Fruit fly (Drosophila melanogaster) whole organism, embryonic: ENCODE data around the gene CG42449.

Experiments
- Adf1 ChIP-seq: fragments of 200-800 bp; sonication (Bioruptor generic); IDR thresholded peaks from 2 replicates; pipeline ENCODE4 v1.3.6; 2022; ENCODE audit warnings: missing biosample characterization, missing genetic modification characterization
- Antp ChIP-seq: fragments of 200-800 bp; sonication (Bioruptor generic); optimal IDR thresholded peaks from 3 replicates; lab custom pipeline; 2016; ENCODE audit warnings: missing biosample characterization, missing genetic modification characterization
- CG11723 ChIP-seq: fragments of 200-800 bp; sonication (Bioruptor generic); optimal IDR thresholded peaks from 2 replicates; lab custom pipeline; 2017; ENCODE audit warnings: missing biosample characterization, mild to moderate bottlenecking, missing genetic modification characterization
- CG33213 ChIP-seq: fragments of 200-800 bp; sonication (Bioruptor generic); optimal IDR thresholded peaks from 3 replicates; lab custom pipeline; 2016; ENCODE audit warnings: missing biosample characterization, missing genetic modification characterization
- CG34224 ChIP-seq: fragments of 200-800 bp; sonication (Bioruptor generic); IDR thresholded peaks from 3 replicates; pipeline ENCODE4 v1.3.6; 2022; ENCODE audit warnings: missing biosample characterization, missing genetic modification characterization; ENCODE audit not compliant: partially characterized antibody
- Dbx ChIP-seq: fragments of 200-800 bp; sonication (Bioruptor generic); IDR thresholded peaks from 3 replicates; pipeline ENCODE4 v1.3.6; 2022; ENCODE audit warnings: missing biosample characterization, missing genetic modification characterization
- Doc3 ChIP-seq: fragments of 200-800 bp; sonication (Bioruptor generic); IDR thresholded peaks from 3 replicates; pipeline ENCODE4 v1.3.6; 2022; ENCODE audit warnings: missing biosample characterization, missing genetic modification characterization; ENCODE audit not compliant: partially characterized antibody
- Sry-β ChIP-seq: fragments of 200-800 bp; sonication (Bioruptor generic); optimal IDR thresholded peaks from 2 replicates; lab custom pipeline; 2018; ENCODE audit warnings: missing biosample characterization, mild to moderate bottlenecking, missing genetic modification characterization, moderate library complexity
- dmrt11E ChIP-seq: fragments of 200-800 bp; sonication (Bioruptor generic); optimal IDR thresholded peaks from 3 replicates; lab custom pipeline; 2018; ENCODE audit warnings: missing biosample characterization, mild to moderate bottlenecking, missing genetic modification characterization, moderate library complexity
- grau ChIP-seq: fragments of 200-800 bp; optimal IDR thresholded peaks from 3 replicates; lab custom pipeline; 2019; ENCODE audit warnings: missing biosample characterization, mild to moderate bottlenecking, missing genetic modification characterization, moderate library complexity
- her ChIP-seq: fragments of 200-800 bp; sonication (Bioruptor generic); optimal IDR thresholded peaks from 2 replicates; lab custom pipeline; 2016; ENCODE audit warnings: missing biosample characterization, missing genetic modification characterization
- sug ChIP-seq: fragments of 200-800 bp; optimal IDR thresholded peaks from 2 replicates; lab custom pipeline; 2019; ENCODE audit warnings: missing biosample characterization, mild to moderate bottlenecking, missing genetic modification characterization, moderate library complexity
- zfh2 ChIP-seq: fragments of 200-800 bp; sonication (Bioruptor generic); optimal IDR thresholded peaks from 2 replicates; lab custom pipeline; 2016; ENCODE audit warnings: missing biosample characterization, missing genetic modification characterization

dm6 chrX:5678178-5678470 is 4.9 kb upstream of the CG42449 start:
- TF ChIP-seq dmrt11E (tag; lab: Kevin White, UChicago) (no peak), Sry-β (GFP tag; lab: Kevin White, UChicago) (no peak), Antp (GFP tag; lab: Kevin White, UChicago) (no peak), Doc3 (no peak), Dbx (no peak), her (GFP tag; lab: Kevin White, UChicago) (no peak), CG11723 (GFP tag; lab: Kevin White, UChicago) (no peak), sug (tag; lab: Kevin White, UChicago) (no peak), grau (tag; lab: Kevin White, UChicago) (no peak), Adf1 (GFP tag; lab: Robert Waterston, UW) (no peak), CG34224 (no peak), CG33213 (GFP tag; lab: Kevin White, UChicago) (no peak), zfh2 (GFP tag; lab: Kevin White, UChicago) (no peak)
